Fruit fly (Drosophila melanogaster) whole organism, embryonic: ENCODE results near the gene CG43448.
A peak's percentile ranks its signal among the peaks of the same experiment; 100 is the strongest.

Source experiments
- Abd-B ChIP-seq: fragments of 200-800 bp; sonication (Bioruptor generic); optimal IDR thresholded peaks from 2 replicates; lab custom pipeline; 2018; ENCODE audit warnings: missing biosample characterization, mild to moderate bottlenecking, missing genetic modification characterization, moderate library complexity
- B-H1 ChIP-seq: fragments of 200-800 bp; sonication (Bioruptor generic); IDR thresholded peaks from 3 replicates; pipeline ENCODE4 v1.3.6; 2022; ENCODE audit warnings: missing biosample characterization, missing genetic modification characterization
- BEAF-32 ChIP-seq: fragments of 200-800 bp; sonication (Bioruptor generic); optimal IDR thresholded peaks from 3 replicates; lab custom pipeline; 2017; ENCODE audit warnings: missing biosample characterization, missing genetic modification characterization, mild to moderate bottlenecking, moderate library complexity, missing genetic modification reagents
- CG10654 ChIP-seq: fragments of 200-800 bp; sonication (Bioruptor generic); optimal IDR thresholded peaks from 2 replicates; lab custom pipeline; 2016; ENCODE audit warnings: missing biosample characterization, missing genetic modification characterization
- CG13775 ChIP-seq: fragments of 200-800 bp; sonication (Bioruptor generic); optimal IDR thresholded peaks from 3 replicates; lab custom pipeline; 2017; ENCODE audit warnings: missing biosample characterization, mild to moderate bottlenecking, missing genetic modification characterization
- CG14441 ChIP-seq: fragments of 200-800 bp; sonication (Bioruptor generic); IDR thresholded peaks from 2 replicates; pipeline ENCODE4 v1.3.6; 2022; ENCODE audit warnings: missing biosample characterization, missing genetic modification characterization
- CG14710 ChIP-seq: fragments of 200-800 bp; sonication (Bioruptor generic); optimal IDR thresholded peaks from 3 replicates; lab custom pipeline; 2019; ENCODE audit warnings: missing biosample characterization, mild to moderate bottlenecking, missing genetic modification characterization, moderate library complexity
- CG14860 ChIP-seq: fragments of 200-800 bp; sonication (Bioruptor generic); IDR thresholded peaks from 3 replicates; pipeline ENCODE4 v1.3.6; 2022; ENCODE audit warnings: missing biosample characterization, missing genetic modification characterization; ENCODE audit not compliant: partially characterized antibody
- CG17385 ChIP-seq: fragments of 200-800 bp; sonication (Bioruptor generic); optimal IDR thresholded peaks from 3 replicates; lab custom pipeline; 2018; ENCODE audit warnings: missing biosample characterization, mild to moderate bottlenecking, missing genetic modification characterization
- CG18262 ChIP-seq: fragments of 200-800 bp; optimal IDR thresholded peaks from 3 replicates; lab custom pipeline; 2019; ENCODE audit warnings: missing biosample characterization, mild to moderate bottlenecking, missing genetic modification characterization, moderate library complexity
- CG2199 ChIP-seq: fragments of 200-800 bp; sonication (Bioruptor generic); IDR thresholded peaks from 3 replicates; pipeline ENCODE4 v1.3.6; 2022; ENCODE audit warnings: missing biosample characterization, missing genetic modification characterization
- CG33557 ChIP-seq: fragments of 200-800 bp; sonication (Bioruptor generic); optimal IDR thresholded peaks from 2 replicates; lab custom pipeline; 2019; ENCODE audit warnings: missing biosample characterization, mild to moderate bottlenecking, missing genetic modification characterization, moderate library complexity
- CG34376 ChIP-seq: fragments of 200-800 bp; sonication (Bioruptor generic); optimal IDR thresholded peaks from 2 replicates; lab custom pipeline; 2018; ENCODE audit warnings: missing biosample characterization, mild to moderate bottlenecking, missing genetic modification characterization
- CG7745 ChIP-seq: fragments of 200-800 bp; sonication (Bioruptor generic); optimal IDR thresholded peaks from 2 replicates; lab custom pipeline; 2018; ENCODE audit warnings: missing biosample characterization, mild to moderate bottlenecking, missing genetic modification characterization, moderate library complexity
- CG7839 ChIP-seq: fragments of 200-800 bp; sonication (Bioruptor generic); optimal IDR thresholded peaks from 3 replicates; lab custom pipeline; 2018; ENCODE audit warnings: missing biosample characterization, mild to moderate bottlenecking, missing genetic modification characterization, moderate library complexity
- CG8290 ChIP-seq, 3 experiments: fragments of 200-800 bp; sonication (Bioruptor generic); optimal IDR thresholded peaks; 2 replicates each; lab custom pipeline; 2016 to 2019; ENCODE audit warnings: missing biosample characterization in 3 of 3, missing genetic modification characterization in 3 of 3, mild to moderate bottlenecking in 2 of 3, moderate library complexity in 1 of 3
- CG9727 ChIP-seq: fragments of 200-800 bp; sonication (Bioruptor generic); optimal IDR thresholded peaks from 3 replicates; lab custom pipeline; 2017; ENCODE audit warnings: missing biosample characterization, mild to moderate bottlenecking, missing genetic modification characterization
- D ChIP-seq, 2 experiments: fragments of 200-800 bp in 1 of 2; fragments of >200 bp in 1 of 2; sonication (Bioruptor generic) in 1 of 2; optimal IDR thresholded peaks; 2 replicates in 1 of 2; 3 replicates in 1 of 2; lab custom pipeline; 2017; ENCODE audit warnings: mild to moderate bottlenecking in 1 of 2, missing biosample characterization in 1 of 2, missing genetic modification characterization in 1 of 2, missing genetic modification reagents in 1 of 2
- Deaf1 ChIP-seq: fragments of 200-800 bp; optimal IDR thresholded peaks from 3 replicates; lab custom pipeline; 2019; ENCODE audit warnings: missing biosample characterization, mild to moderate bottlenecking, missing genetic modification characterization, moderate library complexity
- Eip74EF ChIP-seq, 2 experiments: fragments of 200-800 bp in 1 of 2; fragments of >200 bp in 1 of 2; sonication (Bioruptor generic) in 1 of 2; optimal IDR thresholded peaks; 2 replicates each; lab custom pipeline; 2017 to 2019; ENCODE audit warnings: missing biosample characterization in 2 of 2, missing genetic modification characterization in 2 of 2, mild to moderate bottlenecking in 1 of 2, moderate library complexity in 1 of 2
- Ets65A ChIP-seq: fragments of 200-800 bp; sonication (Bioruptor generic); peaks from one replicate; lab custom pipeline; 2016; ENCODE audit warnings: missing biosample characterization, missing genetic modification characterization
- GATAe ChIP-seq: fragments of 200-800 bp; sonication (Bioruptor generic); conservative IDR thresholded peaks from 2 replicates; pipeline ENCODE4 v1.3.6; 2022; ENCODE audit warnings: missing biosample characterization, missing genetic modification characterization
- HLHmδ ChIP-seq: fragments of 200-800 bp; sonication (Bioruptor generic); optimal IDR thresholded peaks from 2 replicates; lab custom pipeline; 2018; ENCODE audit warnings: missing biosample characterization, mild to moderate bottlenecking, missing genetic modification characterization, moderate library complexity
- Hand ChIP-seq: fragments of 200-800 bp; sonication (Bioruptor generic); optimal IDR thresholded peaks from 2 replicates; lab custom pipeline; 2017; ENCODE audit warnings: mild to moderate bottlenecking, missing biosample characterization, missing genetic modification reagents, missing genetic modification characterization
- Hey ChIP-seq: fragments of 200-800 bp; sonication (Bioruptor generic); optimal IDR thresholded peaks from 3 replicates; lab custom pipeline; 2018; ENCODE audit warnings: missing biosample characterization, mild to moderate bottlenecking, missing genetic modification characterization
- MBD-R2 ChIP-seq: fragments of 200-800 bp; sonication (Bioruptor generic); IDR thresholded peaks from 2 replicates; pipeline ENCODE4 v1.3.6; 2022; ENCODE audit warnings: missing biosample characterization, missing genetic modification characterization
- Med ChIP-seq: fragments of 200-800 bp; sonication (Bioruptor generic); peaks from one replicate; lab custom pipeline; 2016; ENCODE audit warnings: missing biosample characterization, missing genetic modification characterization, mild to moderate bottlenecking, inconsistent platforms, moderate library complexity
- NC2α ChIP-seq: fragments of 200-800 bp; sonication (Bioruptor generic); optimal IDR thresholded peaks from 2 replicates; lab custom pipeline; 2016; ENCODE audit warnings: missing biosample characterization, missing genetic modification characterization
- Pdp1 ChIP-seq, 2 experiments: fragments of 200-800 bp; sonication (Bioruptor generic); optimal IDR thresholded peaks; 3 replicates each; lab custom pipeline; 2016; ENCODE audit warnings: missing biosample characterization in 2 of 2, missing genetic modification characterization in 2 of 2, mild to moderate bottlenecking in 1 of 2, moderate library complexity in 1 of 2
- Ptx1 ChIP-seq: fragments of 200-800 bp; sonication (Bioruptor generic); IDR thresholded peaks from 2 replicates; pipeline ENCODE4 v1.3.6; 2022; ENCODE audit warnings: missing biosample characterization, missing genetic modification characterization
- Stat92E ChIP-seq, 3 experiments: fragments of >200 bp in 2 of 3; fragments of 200-800 bp in 1 of 3; sonication (Bioruptor generic) in 1 of 3; optimal IDR thresholded peaks; 2 replicates each; lab custom pipeline; 2017 to 2019; ENCODE audit warnings: missing biosample characterization in 3 of 3, missing genetic modification characterization in 3 of 3, mild to moderate bottlenecking in 1 of 3, moderate library complexity in 1 of 3
- ara ChIP-seq: fragments of 200-800 bp; sonication (Bioruptor generic); IDR thresholded peaks from 2 replicates; pipeline ENCODE4 v1.3.6; 2022; ENCODE audit warnings: missing biosample characterization, missing genetic modification characterization
- bab2 ChIP-seq: fragments of 200-800 bp; sonication (Bioruptor generic); optimal IDR thresholded peaks from 2 replicates; lab custom pipeline; 2016; ENCODE audit warnings: missing biosample characterization, missing genetic modification characterization
- cad ChIP-seq: fragments of >200 bp; optimal IDR thresholded peaks from 2 replicates; lab custom pipeline; 2017; ENCODE audit warnings: missing biosample characterization, missing genetic modification characterization
- crol ChIP-seq: fragments of 200-800 bp; sonication (Bioruptor generic); IDR thresholded peaks from 2 replicates; pipeline ENCODE4 v1.3.6; 2022; ENCODE audit warnings: missing biosample characterization, missing genetic modification characterization
- cwo ChIP-seq: fragments of 200-800 bp; sonication (Bioruptor generic); optimal IDR thresholded peaks from 3 replicates; lab custom pipeline; 2017; ENCODE audit warnings: missing biosample characterization, missing genetic modification characterization, mild to moderate bottlenecking, moderate library complexity, missing genetic modification reagents
- dm ChIP-seq: fragments of 200-800 bp; sonication (Bioruptor generic); optimal IDR thresholded peaks from 3 replicates; lab custom pipeline; 2016; ENCODE audit warnings: missing biosample characterization, missing genetic modification characterization
- esg ChIP-seq: fragments of 200-800 bp; sonication (Bioruptor generic); conservative IDR thresholded peaks from 2 replicates; pipeline ENCODE4 v1.3.6; 2022; ENCODE audit warnings: missing biosample characterization, missing genetic modification characterization
- fd64A ChIP-seq: fragments of 200-800 bp; sonication (Bioruptor generic); optimal IDR thresholded peaks from 3 replicates; lab custom pipeline; 2018; ENCODE audit warnings: missing biosample characterization, mild to moderate bottlenecking, missing genetic modification characterization
- gcm ChIP-seq: fragments of 200-800 bp; sonication (Bioruptor generic); optimal IDR thresholded peaks from 2 replicates; lab custom pipeline; 2019; ENCODE audit warnings: missing biosample characterization, mild to moderate bottlenecking, missing genetic modification characterization, moderate library complexity
- klu ChIP-seq: fragments of 200-800 bp; sonication (Bioruptor generic); IDR thresholded peaks from 2 replicates; pipeline ENCODE4 v1.3.6; 2022; ENCODE audit warnings: missing biosample characterization, missing genetic modification characterization
- mirr ChIP-seq: fragments of 200-800 bp; sonication (Bioruptor generic); optimal IDR thresholded peaks from 3 replicates; lab custom pipeline; 2018; ENCODE audit warnings: missing biosample characterization, mild to moderate bottlenecking, missing genetic modification characterization
- pros ChIP-seq: fragments of 200-800 bp; sonication (Bioruptor generic); optimal IDR thresholded peaks from 3 replicates; lab custom pipeline; 2019; ENCODE audit warnings: missing biosample characterization, mild to moderate bottlenecking, missing genetic modification characterization, moderate library complexity
- row ChIP-seq: fragments of 200-800 bp; sonication (Bioruptor generic); IDR thresholded peaks from 3 replicates; pipeline ENCODE4 v1.3.6; 2022; ENCODE audit warnings: missing biosample characterization, missing genetic modification characterization
- sd ChIP-seq: fragments of 200-800 bp; sonication (Bioruptor generic); optimal IDR thresholded peaks from 3 replicates; lab custom pipeline; 2018; ENCODE audit warnings: missing biosample characterization, mild to moderate bottlenecking, missing genetic modification characterization, moderate library complexity
- sens-2 ChIP-seq: fragments of 200-800 bp; sonication (Bioruptor generic); IDR thresholded peaks from 2 replicates; pipeline ENCODE4 v1.3.6; 2022; ENCODE audit warnings: missing biosample characterization, missing genetic modification characterization
- sim ChIP-seq: fragments of 200-800 bp; sonication (Bioruptor generic); IDR thresholded peaks from 2 replicates; pipeline ENCODE4 v1.3.6; 2022; ENCODE audit warnings: missing biosample characterization, missing genetic modification characterization
- sug ChIP-seq: fragments of 200-800 bp; optimal IDR thresholded peaks from 2 replicates; lab custom pipeline; 2019; ENCODE audit warnings: missing biosample characterization, mild to moderate bottlenecking, missing genetic modification characterization, moderate library complexity
- twi ChIP-seq: fragments of 200-800 bp; optimal IDR thresholded peaks from 2 replicates; lab custom pipeline; 2019; ENCODE audit warnings: missing biosample characterization, mild to moderate bottlenecking, missing genetic modification characterization, moderate library complexity
- z ChIP-seq: fragments of 200-800 bp; sonication (Bioruptor generic); IDR thresholded peaks from 3 replicates; pipeline ENCODE4 v1.3.6; 2022; ENCODE audit warnings: missing biosample characterization, missing genetic modification characterization

The CG43448 gene

dm6 chr3R:30201064-30201463, 36.5 kb downstream of the CG43448 start (continued):
- TF ChIP-seq twi (tag; lab: Kevin White, UChicago), result no peak
- no peak for TF ChIP-seq BEAF-32
- peak; percentile 87 for TF ChIP-seq CG34376 (GFP tag; lab: Kevin White, UChicago)
- peak; percentile 67; the same call in 1 of the 2 replicates for TF ChIP-seq crol (GFP tag; lab: Robert Waterston, UW)
- TF ChIP-seq Stat92E (GFP tag; optimal IDR thresholded peaks at IDR 0.05; lab: Kevin White, UChicago), result no peak
- TF ChIP-seq fd64A (GFP tag; lab: Kevin White, UChicago), result no peak
- no peak for TF ChIP-seq cwo (GFP tag; lab: Kevin White, UChicago)
- no peak for TF ChIP-seq gcm (GFP tag; lab: Kevin White, UChicago)
- peak; percentile 95 for TF ChIP-seq sug
- no peak for TF ChIP-seq Hey (tag; lab: Kevin White, UChicago)
- peak; percentile 79 for TF ChIP-seq sd (tag; lab: Kevin White, UChicago)
- TF ChIP-seq MBD-R2 (GFP tag; lab: Robert Waterston, UW), result no peak
- TF ChIP-seq CG14710 (tag; lab: Kevin White, UChicago), result no peak
- TF ChIP-seq row (GFP tag; lab: Robert Waterston, UW), result no peak
- peak; percentile 87 for TF ChIP-seq Ets65A (GFP tag; lab: Kevin White, UChicago)
- TF ChIP-seq D (optimal IDR thresholded peaks at IDR 0.05; lab: Kevin White, UChicago), result no peak
- TF ChIP-seq D (GFP tag; optimal IDR thresholded peaks at IDR 0.05; lab: Kevin White, UChicago), result no peak
- no peak for TF ChIP-seq CG33557 (GFP tag; lab: Kevin White, UChicago)
- TF ChIP-seq sens-2 (GFP tag; lab: Robert Waterston, UW), result no peak
- TF ChIP-seq CG8290 (GFP tag; optimal IDR thresholded peaks at IDR 0.05; lab: Kevin White, UChicago), result no peak
- TF ChIP-seq CG8290 (tag; optimal IDR thresholded peaks at IDR 0.05; lab: Kevin White, UChicago), result no peak
- TF ChIP-seq Hand (GFP tag; lab: Kevin White, UChicago), result no peak
- peak; percentile 23 for TF ChIP-seq GATAe (GFP tag; lab: Robert Waterston, UW)
- no peak for TF ChIP-seq CG17385 (GFP tag; lab: Kevin White, UChicago)
- no peak for TF ChIP-seq B-H1 (GFP tag; lab: Robert Waterston, UW)
- TF ChIP-seq HLHmδ (GFP tag; lab: Kevin White, UChicago), result no peak
- TF ChIP-seq cad, result no peak
- TF ChIP-seq Abd-B (GFP tag; lab: Kevin White, UChicago), result no peak
- no peak for TF ChIP-seq NC2α (GFP tag; lab: Kevin White, UChicago)
- TF ChIP-seq CG7839 (tag; lab: Kevin White, UChicago), result no peak
- TF ChIP-seq Deaf1 (tag; lab: Kevin White, UChicago), result no peak
- peak; percentile 8 for TF ChIP-seq mirr
- TF ChIP-seq CG2199 (GFP tag; lab: Robert Waterston, UW), result no peak
- no peak for TF ChIP-seq Med (GFP tag; lab: Kevin White, UChicago)
- no peak for TF ChIP-seq CG10654
- no peak for TF ChIP-seq esg (GFP tag; lab: Robert Waterston, UW)
- TF ChIP-seq CG14860 (GFP tag; lab: Robert Waterston, UW), result no peak
- TF ChIP-seq bab2, result no peak
- no peak for TF ChIP-seq Eip74EF (GFP tag; optimal IDR thresholded peaks at IDR 0.05; lab: Kevin White, UChicago)

dm6 chr3R:30200091-30200698, 37.3 kb downstream of the CG43448 start:
- TF ChIP-seq D (optimal IDR thresholded peaks at IDR 0.05; lab: Kevin White, UChicago), result no peak
- no peak for TF ChIP-seq D (GFP tag; optimal IDR thresholded peaks at IDR 0.05; lab: Kevin White, UChicago)
- no peak for TF ChIP-seq CG13775 (GFP tag; lab: Kevin White, UChicago)
- TF ChIP-seq CG9727 (GFP tag; lab: Kevin White, UChicago), result no peak
- TF ChIP-seq CG14441, result no peak
- TF ChIP-seq CG7745, result no peak
- TF ChIP-seq klu (GFP tag; lab: Robert Waterston, UW), result no peak
- no peak for TF ChIP-seq z
- TF ChIP-seq Pdp1 (GFP tag; optimal IDR thresholded peaks at IDR 0.05; lab: Kevin White, UChicago), result peak; percentile 29 to 80
- no peak for TF ChIP-seq pros (GFP tag; lab: Kevin White, UChicago)
- no peak for TF ChIP-seq sim (GFP tag; lab: Robert Waterston, UW)
- TF ChIP-seq ara, result no peak
- TF ChIP-seq Ptx1, result peak; percentile 44
- TF ChIP-seq CG18262 (tag; lab: Kevin White, UChicago), result no peak
- TF ChIP-seq dm (GFP tag; lab: Kevin White, UChicago), result no peak
